Worm (Caenorhabditis elegans): ENCODE data around the gene fbxc-55.
"Not testable (repeated sequence)": the region's sequence is repeated elsewhere in the genome, so short reads cannot be mapped to it uniquely, and the experiment has no call there.

ce11 chrII:3191544-3191943 lies 21.6 kb upstream of the fbxc-55 start, which contains the start of gene Y27F2A.9:
- TF ChIP-seq ama-1 (optimal IDR thresholded peaks at IDR 0.05); nhr-12 (tag; optimal IDR thresholded peaks at IDR 0.05); nhr-237 (tag; optimal IDR thresholded peaks at IDR 0.05); fos-1 (tag; optimal IDR thresholded peaks at IDR 0.05); unc-39 (tag; optimal IDR thresholded peaks at IDR 0.05); elt-3 (tag; optimal IDR thresholded peaks at IDR 0.05); nfya-1 (tag; optimal IDR thresholded peaks at IDR 0.05; ENCODE audit: insufficient read depth): not testable (repeated sequence)

Data from whole organism, L3 larva.